Worm (Caenorhabditis elegans) whole organism, mixed stage, embryonic: ENCODE data around the gene C39E9.12.

Experiments used
- M03D4.4 ChIP-seq: sonication (generic microtip); optimal IDR thresholded peaks from 2 replicates; lab custom pipeline; 2017; ENCODE audit warnings: mild to moderate bottlenecking, missing genetic modification characterization, missing compliant biosample characterization
- elt-3 ChIP-seq: fragments of 150-350 bp; optimal IDR thresholded peaks from 2 replicates; lab custom pipeline; 2014; ENCODE audit warnings: missing biosample characterization, missing genetic modification characterization
- ham-2 ChIP-seq: fragments of 200-800 bp; sonication (Bioruptor generic); optimal IDR thresholded peaks from 2 replicates; lab custom pipeline; 2018; ENCODE audit warnings: mild to moderate bottlenecking, missing genetic modification characterization, missing compliant biosample characterization
- lin-32 ChIP-seq: fragments of 200-800 bp; sonication (Bioruptor generic); optimal IDR thresholded peaks from 2 replicates; lab custom pipeline; 2018; ENCODE audit warnings: mild to moderate bottlenecking, missing genetic modification characterization, missing compliant biosample characterization
- mab-5 ChIP-seq: fragments of 150-350 bp; optimal IDR thresholded peaks from 2 replicates; lab custom pipeline; 2014; ENCODE audit warnings: missing biosample characterization, missing genetic modification characterization
- nhr-12 ChIP-seq: fragments of 150-350 bp; optimal IDR thresholded peaks from 2 replicates; lab custom pipeline; 2014; ENCODE audit warnings: missing biosample characterization, missing genetic modification characterization
- nhr-28 ChIP-seq: fragments of 150-350 bp; optimal IDR thresholded peaks from 2 replicates; lab custom pipeline; 2014; ENCODE audit warnings: missing biosample characterization, missing genetic modification characterization
- nhr-76 ChIP-seq: sonication (generic microtip); optimal IDR thresholded peaks from 2 replicates; lab custom pipeline; 2017; ENCODE audit warnings: missing biosample characterization, missing genetic modification characterization
- snpc-4 ChIP-seq: fragments of 150-350 bp; optimal IDR thresholded peaks from 2 replicates; lab custom pipeline; 2014; ENCODE audit warnings: missing biosample characterization, missing genetic modification characterization
- unc-39 ChIP-seq: fragments of 150-350 bp; optimal IDR thresholded peaks from 2 replicates; lab custom pipeline; 2014; ENCODE audit warnings: missing biosample characterization, missing genetic modification characterization
- unc-62 ChIP-seq: fragments of 150-350 bp; optimal IDR thresholded peaks from 2 replicates; lab custom pipeline; 2014; ENCODE audit warnings: missing biosample characterization, missing genetic modification reagents, missing genetic modification characterization
- ztf-11 ChIP-seq: fragments of 150-350 bp; optimal IDR thresholded peaks from 2 replicates; lab custom pipeline; 2014; ENCODE audit warnings: missing biosample characterization, missing genetic modification characterization

ce11 chrIV:13057418-13057817 lies 36.4 kb upstream of the C39E9.12 start, which contains the start of gene scl-2:
- no peak for TF ChIP-seq nhr-76 (tag; lab: Kevin White, UChicago)
- TF ChIP-seq unc-62: no peak
- TF ChIP-seq ztf-11 (tag; lab: Kevin White, UChicago): no peak
- TF ChIP-seq nhr-28 (tag; lab: Kevin White, UChicago): no peak
- TF ChIP-seq snpc-4 (tag; lab: Kevin White, UChicago): no peak
- TF ChIP-seq elt-3: no peak
- no peak for TF ChIP-seq lin-32 (GFP tag; lab: Kevin White, UChicago)
- no peak for TF ChIP-seq unc-39 (tag; lab: Kevin White, UChicago)
- TF ChIP-seq ham-2: no peak
- no peak for TF ChIP-seq nhr-12 (tag; lab: Kevin White, UChicago)
- TF ChIP-seq mab-5: no peak
- TF ChIP-seq M03D4.4 (tag; lab: Kevin White, UChicago): no peak
